Worm (Caenorhabditis elegans): Measurements from ENCODE around the gene K05F6.14.

Gene K05F6.14

ce11 chrII:1608915-1609314, 47.0 kb downstream of the K05F6.14 start:
- TF ChIP-seq mls-2 (tag; optimal IDR thresholded peaks at IDR 0.05), result no peak
- TF ChIP-seq lin-32 (GFP tag; optimal IDR thresholded peaks at IDR 0.05), result no peak
- TF ChIP-seq ceh-43 (GFP tag; optimal IDR thresholded peaks at IDR 0.05), result no peak
- TF ChIP-seq nhr-2 (tag; optimal IDR thresholded peaks at IDR 0.05), result no peak
- TF ChIP-seq ceh-83 (GFP tag; optimal IDR thresholded peaks at IDR 0.05), result no peak
- no peak for TF ChIP-seq bed-3 (GFP tag; optimal IDR thresholded peaks at IDR 0.05)
- TF ChIP-seq nhr-237 (tag; optimal IDR thresholded peaks at IDR 0.05), result no peak
- TF ChIP-seq blmp-1 (tag; optimal IDR thresholded peaks at IDR 0.05), result no peak
- no peak for TF ChIP-seq nhr-28 (tag; optimal IDR thresholded peaks at IDR 0.05)
- TF ChIP-seq flh-1 (GFP tag; optimal IDR thresholded peaks at IDR 0.05), result no peak
- no peak for TF ChIP-seq M03D4.4 (tag; optimal IDR thresholded peaks at IDR 0.05)
- no peak for TF ChIP-seq nhr-12 (tag; optimal IDR thresholded peaks at IDR 0.05)
- TF ChIP-seq sptf-1 (tag; optimal IDR thresholded peaks at IDR 0.05), result no peak

ce11 chrII:1610630-1611029, 48.7 kb downstream of the K05F6.14 start, which contains the start of gene fbxa-163:
Gene fbxa-163 (minus strand): TSS chrII:1610730.
- TF ChIP-seq lin-32 (GFP tag; optimal IDR thresholded peaks at IDR 0.05), result no peak
- no peak for TF ChIP-seq cnd-1 (tag; optimal IDR thresholded peaks at IDR 0.05)
